ENCODE assay signal across 3 fruit fly cellular contexts in the genomic region with DNA sequence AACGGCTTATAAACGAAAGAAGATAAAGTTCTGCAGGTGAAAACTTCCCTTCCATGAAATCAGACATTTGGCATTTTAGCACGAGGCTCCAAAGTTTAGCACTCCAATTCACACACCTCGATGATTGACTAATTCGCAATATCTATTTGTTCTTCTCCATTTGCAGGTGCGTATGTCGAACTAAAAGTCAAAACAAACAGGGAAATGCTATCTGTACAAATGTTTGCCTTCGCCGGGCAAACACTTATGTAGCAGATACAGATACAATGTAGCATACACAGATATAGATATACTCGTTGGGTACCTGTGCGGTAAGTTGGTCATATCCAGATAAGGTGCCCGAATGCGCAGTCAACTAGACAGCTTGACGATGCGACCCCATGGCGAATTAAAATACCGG.
A peak's percentile ranks its signal among the peaks of the same experiment; 100 is the strongest.
TF ChIP-seq lines count a peak whose summit lies in the region.

No protein-coding gene starts in this region.

- no peak for TF ChIP-seq CTCF in whole organism, embryonic (GFP tag; optimal IDR thresholded peaks at IDR 0.05; lab: Kevin White, UChicago)

TF ChIP-seq in whole organism, embryonic, 481 proteins besides CTCF, POLR2A, EP300 and RAD21 (continues in another document):
- TF ChIP-seq Dip2 (GFP tag; IDR thresholded peaks at IDR 0.05; lab: Robert Waterston, UW) (no peak), CG10267 (tag; optimal IDR thresholded peaks at IDR 0.05; lab: Kevin White, UChicago) (no peak), CG14014 (GFP tag; IDR thresholded peaks at IDR 0.05; lab: Robert Waterston, UW) (no peak), lab (GFP tag; optimal IDR thresholded peaks at IDR 0.05; lab: Kevin White, UChicago) (peak; percentile 14), Stat92E (GFP tag; optimal IDR thresholded peaks at IDR 0.05; lab: Kevin White, UChicago) (no peak), pan (optimal IDR thresholded peaks at IDR 0.05; lab: Kevin White, UChicago) (no peak), pan (GFP tag; optimal IDR thresholded peaks at IDR 0.05 in 1 of 2, IDR thresholded peaks at IDR 0.05 in 1 of 2) (no peak), CG7745 (tag; optimal IDR thresholded peaks at IDR 0.05; lab: Kevin White, UChicago) (no peak), Doc3 (GFP tag; IDR thresholded peaks at IDR 0.05; lab: Robert Waterston, UW; ENCODE audit: partially characterized antibody) (no peak), CG3065 (GFP tag; optimal IDR thresholded peaks at IDR 0.05; lab: Kevin White, UChicago) (no peak), CG43689 (GFP tag; IDR thresholded peaks at IDR 0.05; lab: Robert Waterston, UW) (no peak), Atf6 (GFP tag; IDR thresholded peaks at IDR 0.05; lab: Robert Waterston, UW) (no peak), CG2875 (GFP tag; optimal IDR thresholded peaks at IDR 0.05; lab: Kevin White, UChicago) (peak; percentile 24), ewg (GFP tag; optimal IDR thresholded peaks at IDR 0.05; lab: Kevin White, UChicago) (no peak), gem (tag; optimal IDR thresholded peaks at IDR 0.05; lab: Kevin White, UChicago) (no peak), Dip3 (GFP tag; optimal IDR thresholded peaks at IDR 0.05; lab: Kevin White, UChicago) (no peak), CG18262 (tag; optimal IDR thresholded peaks at IDR 0.05; lab: Kevin White, UChicago) (peak; percentile 31), CG6791 (GFP tag; IDR thresholded peaks at IDR 0.05; lab: Robert Waterston, UW; ENCODE audit: partially characterized antibody) (no peak), Nf-YB (GFP tag; optimal IDR thresholded peaks at IDR 0.05; lab: Kevin White, UChicago) (no peak), sim (GFP tag; IDR thresholded peaks at IDR 0.05; lab: Robert Waterston, UW) (no peak), CG7372 (GFP tag; IDR thresholded peaks at IDR 0.05; lab: Robert Waterston, UW) (no peak), Tbp (GFP tag; optimal IDR thresholded peaks at IDR 0.05; lab: Kevin White, UChicago) (no peak), CG12659 (GFP tag; optimal IDR thresholded peaks at IDR 0.05; lab: Kevin White, UChicago) (no peak), Bgb (GFP tag; IDR thresholded peaks at IDR 0.05; lab: Robert Waterston, UW; ENCODE audit: partially characterized antibody) (no peak), CG5245 (GFP tag; optimal IDR thresholded peaks at IDR 0.05; lab: Kevin White, UChicago) (no peak), Ets65A (GFP tag; lab: Kevin White, UChicago) (no peak), Hmr (GFP tag; optimal IDR thresholded peaks at IDR 0.05; lab: Kevin White, UChicago) (peak; percentile 46), CG8388 (GFP tag; optimal IDR thresholded peaks at IDR 0.05; lab: Kevin White, UChicago) (no peak), CG10274 (GFP tag; optimal IDR thresholded peaks at IDR 0.05; lab: Kevin White, UChicago) (no peak), CG7271 (tag; optimal IDR thresholded peaks at IDR 0.05; lab: Kevin White, UChicago) (no peak)

TF ChIP-seq in whole organism, prepupa, 60 proteins besides CTCF, POLR2A, EP300 and RAD21 (continues in another document):
- TF ChIP-seq Met (GFP tag; optimal IDR thresholded peaks at IDR 0.05; lab: Kevin White, UChicago) = no peak
- TF ChIP-seq svp (GFP tag; lab: Kevin White, UChicago) = no peak
- no peak for TF ChIP-seq fd85E (GFP tag; optimal IDR thresholded peaks at IDR 0.05; lab: Kevin White, UChicago)
- TF ChIP-seq CG31627 (GFP tag; optimal IDR thresholded peaks at IDR 0.05; lab: Kevin White, UChicago) = no peak
- TF ChIP-seq lz (GFP tag; optimal IDR thresholded peaks at IDR 0.05; lab: Kevin White, UChicago) = no peak
- TF ChIP-seq CG4318 (GFP tag; optimal IDR thresholded peaks at IDR 0.05; lab: Kevin White, UChicago) = no peak
- no peak for TF ChIP-seq Lpt (GFP tag; optimal IDR thresholded peaks at IDR 0.05; lab: Kevin White, UChicago)
- TF ChIP-seq CG6792 (GFP tag; optimal IDR thresholded peaks at IDR 0.05; lab: Kevin White, UChicago) = no peak
- peak; percentile 76 for TF ChIP-seq fkh (GFP tag; optimal IDR thresholded peaks at IDR 0.05; lab: Kevin White, UChicago)
- no peak for TF ChIP-seq CG6808 (GFP tag; optimal IDR thresholded peaks at IDR 0.05; lab: Kevin White, UChicago)
- TF ChIP-seq ss (GFP tag; optimal IDR thresholded peaks at IDR 0.05; lab: Kevin White, UChicago) = no peak
- no peak for TF ChIP-seq Blimp-1 (GFP tag; optimal IDR thresholded peaks at IDR 0.05; lab: Kevin White, UChicago)
- TF ChIP-seq CG8319 (GFP tag; optimal IDR thresholded peaks at IDR 0.05; lab: Kevin White, UChicago) = no peak
- no peak for TF ChIP-seq CG10631 (GFP tag; optimal IDR thresholded peaks at IDR 0.05; lab: Kevin White, UChicago)
- no peak for TF ChIP-seq Ets96B (tag; optimal IDR thresholded peaks at IDR 0.05; lab: Kevin White, UChicago)
- no peak for TF ChIP-seq Hr4 (GFP tag; optimal IDR thresholded peaks at IDR 0.05; lab: Kevin White, UChicago)
- TF ChIP-seq CG11902 (GFP tag; optimal IDR thresholded peaks at IDR 0.05; lab: Kevin White, UChicago) = no peak
- no peak for TF ChIP-seq acj6 (GFP tag; optimal IDR thresholded peaks at IDR 0.05; lab: Kevin White, UChicago)
- no peak for TF ChIP-seq net (GFP tag; optimal IDR thresholded peaks at IDR 0.05; lab: Kevin White, UChicago)
- TF ChIP-seq CG34406 (GFP tag; optimal IDR thresholded peaks at IDR 0.05; lab: Kevin White, UChicago) = peak; percentile 0
- 0 out of 3 replicates have a peak, but pooled peaks have one; percentile 8 for TF ChIP-seq eg (GFP tag; IDR thresholded peaks at IDR 0.05; lab: Robert Waterston, UW)
- TF ChIP-seq CG7368 (GFP tag; optimal IDR thresholded peaks at IDR 0.05; lab: Kevin White, UChicago) = no peak
- no peak for TF ChIP-seq Smox (GFP tag; optimal IDR thresholded peaks at IDR 0.05; lab: Kevin White, UChicago)
- TF ChIP-seq CG6163 (GFP tag; IDR thresholded peaks at IDR 0.05; lab: Robert Waterston, UW) = 0 out of 3 replicates have a peak, but pooled peaks have one; percentile 13
- TF ChIP-seq spab (GFP tag; optimal IDR thresholded peaks at IDR 0.05; lab: Kevin White, UChicago) = no peak
- no peak for TF ChIP-seq CG9139 (GFP tag; optimal IDR thresholded peaks at IDR 0.05; lab: Kevin White, UChicago)
- peak; percentile 67 for TF ChIP-seq Eip78C (GFP tag; lab: Kevin White, UChicago)
- TF ChIP-seq salr (GFP tag; optimal IDR thresholded peaks at IDR 0.05; lab: Kevin White, UChicago) = peak in 1 of 2 experiments; percentile 14
- no peak for TF ChIP-seq CG8119 (GFP tag; IDR thresholded peaks at IDR 0.05; lab: Robert Waterston, UW)
- TF ChIP-seq CG8632 (GFP tag; optimal IDR thresholded peaks at IDR 0.05; lab: Kevin White, UChicago) = peak; percentile 8
- no peak for TF ChIP-seq OdsH (GFP tag; optimal IDR thresholded peaks at IDR 0.05; lab: Kevin White, UChicago)
- no peak for TF ChIP-seq cyc (GFP tag; optimal IDR thresholded peaks at IDR 0.05; lab: Kevin White, UChicago)

TF ChIP-seq in whole organism, pupa, 21 proteins besides CTCF, POLR2A, EP300 and RAD21:
- TF ChIP-seq gl (tag; optimal IDR thresholded peaks at IDR 0.05; lab: Kevin White, UChicago) = no peak
- no peak for TF ChIP-seq fd96Ca (GFP tag; IDR thresholded peaks at IDR 0.05; lab: Robert Waterston, UW)
- TF ChIP-seq CG4496 (GFP tag; IDR thresholded peaks at IDR 0.05; lab: Robert Waterston, UW) = peak; percentile 23; the same call in 1 of the 3 replicates
- TF ChIP-seq CG8159 (tag; optimal IDR thresholded peaks at IDR 0.05; lab: Kevin White, UChicago) = no peak
- TF ChIP-seq CG17806 (tag; optimal IDR thresholded peaks at IDR 0.05; lab: Kevin White, UChicago) = no peak
